Fruit fly (Drosophila melanogaster): ENCODE results near the gene CG17600.

Gene CG17600

DNA sequence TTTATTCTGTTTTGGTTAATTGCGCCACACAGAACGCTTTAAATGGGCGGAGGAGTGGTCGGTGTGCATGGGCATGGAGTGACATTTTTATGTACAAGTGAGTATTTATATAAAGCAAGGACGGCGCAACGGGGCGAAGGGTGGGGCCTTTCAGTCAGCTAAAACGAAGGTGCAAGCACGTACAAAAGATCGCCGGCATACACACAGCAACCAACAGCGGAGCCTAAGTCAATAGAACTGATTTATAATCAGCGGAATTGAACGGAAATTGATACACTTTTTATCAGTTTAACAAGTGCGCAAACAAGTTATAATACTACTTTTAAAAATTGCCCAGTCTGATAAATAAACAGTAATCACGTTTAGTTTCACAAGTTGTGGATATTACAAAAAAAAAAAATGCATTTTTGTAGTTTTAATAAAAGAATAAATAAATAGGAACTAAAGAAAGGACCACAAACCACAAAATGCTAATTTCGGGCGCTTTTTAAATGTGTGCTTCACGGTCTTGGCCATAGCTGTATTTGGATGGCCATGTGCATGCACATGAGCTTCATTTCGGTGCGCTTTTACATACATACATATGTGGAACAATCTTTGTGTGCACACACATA lies 35.7 kb upstream of the CG17600 start (continued):
- peak; percentile 5 for TF ChIP-seq Xbp1 (GFP tag; optimal IDR thresholded peaks at IDR 0.05)
- TF ChIP-seq ap (GFP tag; IDR thresholded peaks at IDR 0.05), result no peak
- peak; percentile 2 for TF ChIP-seq D19A (tag; optimal IDR thresholded peaks at IDR 0.05)
- TF ChIP-seq CG5180 (GFP tag; optimal IDR thresholded peaks at IDR 0.05), result no peak
- TF ChIP-seq CG1602 (GFP tag; optimal IDR thresholded peaks at IDR 0.05), result no peak
- TF ChIP-seq B-H2 (GFP tag; optimal IDR thresholded peaks at IDR 0.05), result no peak
- TF ChIP-seq bbx (GFP tag; IDR thresholded peaks at IDR 0.05; ENCODE audit: partially characterized antibody), result no peak
- TF ChIP-seq dpn (GFP tag; optimal IDR thresholded peaks at IDR 0.05), result peak in 1 of 2 experiments; percentile 9
- TF ChIP-seq CG6765 (GFP tag; optimal IDR thresholded peaks at IDR 0.05), result no peak
- no peak for TF ChIP-seq CG4730 (GFP tag; IDR thresholded peaks at IDR 0.05)
- TF ChIP-seq Xrp1 (GFP tag; IDR thresholded peaks at IDR 0.05), result no peak
- TF ChIP-seq croc (GFP tag; conservative IDR thresholded peaks at IDR 0.05), result no peak
- no peak for TF ChIP-seq CG8281 (tag; optimal IDR thresholded peaks at IDR 0.05)
- no peak for TF ChIP-seq sc (optimal IDR thresholded peaks at IDR 0.05)
- TF ChIP-seq sc (GFP tag; optimal IDR thresholded peaks at IDR 0.05), result no peak
- TF ChIP-seq MTF-1 (GFP tag; optimal IDR thresholded peaks at IDR 0.05; ENCODE audit: borderline replicate concordance), result no peak
- TF ChIP-seq cg (GFP tag; optimal IDR thresholded peaks at IDR 0.05), result no peak
- 0 out of 3 replicates have a peak, but pooled peaks have one; percentile 6 for TF ChIP-seq ci (GFP tag; IDR thresholded peaks at IDR 0.05)
- TF ChIP-seq ham (GFP tag; IDR thresholded peaks at IDR 0.05), result no peak
- TF ChIP-seq CG10565 (GFP tag; optimal IDR thresholded peaks at IDR 0.05), result no peak
- TF ChIP-seq Nf-YA (GFP tag; IDR thresholded peaks at IDR 0.05), result no peak
- TF ChIP-seq GATAe (GFP tag; conservative IDR thresholded peaks at IDR 0.05), result no peak
- no peak for TF ChIP-seq CG10209 (GFP tag; optimal IDR thresholded peaks at IDR 0.05)
- no peak for TF ChIP-seq Lhr (GFP tag; optimal IDR thresholded peaks at IDR 0.05)
- TF ChIP-seq Rx (GFP tag; IDR thresholded peaks at IDR 0.05), result no peak
- no peak for TF ChIP-seq stwl (tag; optimal IDR thresholded peaks at IDR 0.05)
- TF ChIP-seq Dek (tag; optimal IDR thresholded peaks at IDR 0.05), result no peak
- TF ChIP-seq Opbp (GFP tag; IDR thresholded peaks at IDR 0.05; ENCODE audit: partially characterized antibody), result no peak
- no peak for TF ChIP-seq Nf-YC (tag; optimal IDR thresholded peaks at IDR 0.05)
- no peak for TF ChIP-seq Poxn (GFP tag; IDR thresholded peaks at IDR 0.05)
- TF ChIP-seq CG7357 (GFP tag; IDR thresholded peaks at IDR 0.05), result no peak
- no peak for TF ChIP-seq CG17912 (GFP tag; optimal IDR thresholded peaks at IDR 0.05)
- TF ChIP-seq phol (tag; optimal IDR thresholded peaks at IDR 0.05), result peak; percentile 41
- TF ChIP-seq Pdp1 (GFP tag; optimal IDR thresholded peaks at IDR 0.05), result no peak
- no peak for TF ChIP-seq ara (GFP tag; IDR thresholded peaks at IDR 0.05)
- TF ChIP-seq CG9437 (GFP tag; optimal IDR thresholded peaks at IDR 0.05), result peak; percentile 19
- TF ChIP-seq CG8388 (GFP tag; optimal IDR thresholded peaks at IDR 0.05), result peak; percentile 32
- no peak for TF ChIP-seq Lpt (GFP tag; optimal IDR thresholded peaks at IDR 0.05)
- no peak for TF ChIP-seq sens-2 (GFP tag; IDR thresholded peaks at IDR 0.05)
- no peak for TF ChIP-seq TFAM (GFP tag; optimal IDR thresholded peaks at IDR 0.05)
- TF ChIP-seq HLH4C (GFP tag; IDR thresholded peaks at IDR 0.05; ENCODE audit: partially characterized antibody), result no peak
- no peak for TF ChIP-seq ranshi (GFP tag; IDR thresholded peaks at IDR 0.05)
- peak; percentile 41 for TF ChIP-seq CG15601 (tag; optimal IDR thresholded peaks at IDR 0.05)
- no peak for TF ChIP-seq CG12104 (GFP tag; optimal IDR thresholded peaks at IDR 0.05)
- TF ChIP-seq HLH3B (GFP tag; IDR thresholded peaks at IDR 0.05), result no peak
- no peak for TF ChIP-seq Atf6 (GFP tag; IDR thresholded peaks at IDR 0.05)
- peak; percentile 22 for TF ChIP-seq ewg (GFP tag; optimal IDR thresholded peaks at IDR 0.05)
- peak; percentile 30 for TF ChIP-seq CG7839 (tag; optimal IDR thresholded peaks at IDR 0.05)
- no peak for TF ChIP-seq sim (GFP tag; IDR thresholded peaks at IDR 0.05)
- TF ChIP-seq CG7556 (GFP tag; optimal IDR thresholded peaks at IDR 0.05), result no peak

Data from whole organism, embryonic.